Fruit fly (Drosophila melanogaster) whole organism, embryonic: ENCODE results near the gene CG7332.
A peak's percentile ranks its signal among the peaks of the same experiment; 100 is the strongest.

Experiments used
- ATbp ChIP-seq: fragments of 200-800 bp; sonication (Bioruptor generic); optimal IDR thresholded peaks from 2 replicates; lab custom pipeline; 2017; ENCODE audit warnings: missing biosample characterization, mild to moderate bottlenecking, missing genetic modification characterization, missing genetic modification reagents
- Blimp-1 ChIP-seq: fragments of 200-800 bp; sonication (Bioruptor generic); optimal IDR thresholded peaks from 3 replicates; lab custom pipeline; 2018; ENCODE audit warnings: missing biosample characterization, missing genetic modification characterization, mild to moderate bottlenecking, moderate library complexity, missing genetic modification reagents
- BtbVII ChIP-seq: fragments of 200-800 bp; sonication (Bioruptor generic); optimal IDR thresholded peaks from 3 replicates; lab custom pipeline; 2017; ENCODE audit warnings: missing biosample characterization, mild to moderate bottlenecking, missing genetic modification characterization
- CG10209 ChIP-seq: fragments of 200-800 bp; sonication (Bioruptor generic); optimal IDR thresholded peaks from 3 replicates; lab custom pipeline; 2017; ENCODE audit warnings: missing biosample characterization, mild to moderate bottlenecking, missing genetic modification characterization, missing genetic modification reagents
- CG11504 ChIP-seq: fragments of 200-800 bp; sonication (Bioruptor generic); optimal IDR thresholded peaks from 3 replicates; lab custom pipeline; 2019; ENCODE audit warnings: missing biosample characterization, mild to moderate bottlenecking, missing genetic modification characterization, moderate library complexity
- CG11695 ChIP-seq: fragments of 200-800 bp; sonication (Bioruptor generic); IDR thresholded peaks from 3 replicates; pipeline ENCODE4 v1.3.6; 2022; ENCODE audit warnings: missing biosample characterization, missing genetic modification characterization
- CG12236 ChIP-seq: fragments of 200-800 bp; sonication (Bioruptor generic); optimal IDR thresholded peaks from 2 replicates; lab custom pipeline; 2016; ENCODE audit warnings: missing biosample characterization, missing genetic modification characterization
- CG12942 ChIP-seq: fragments of 200-800 bp; sonication (Bioruptor generic); optimal IDR thresholded peaks from 3 replicates; lab custom pipeline; 2016; ENCODE audit warnings: missing biosample characterization, missing genetic modification characterization
- CG13775 ChIP-seq: fragments of 200-800 bp; sonication (Bioruptor generic); optimal IDR thresholded peaks from 3 replicates; lab custom pipeline; 2017; ENCODE audit warnings: missing biosample characterization, mild to moderate bottlenecking, missing genetic modification characterization
- CG1529 ChIP-seq: fragments of 200-800 bp; sonication (Bioruptor generic); optimal IDR thresholded peaks from 3 replicates; lab custom pipeline; 2018; ENCODE audit warnings: missing biosample characterization, missing genetic modification characterization
- CG15601 ChIP-seq: fragments of 200-800 bp; sonication (Bioruptor generic); optimal IDR thresholded peaks from 3 replicates; lab custom pipeline; 2019; ENCODE audit warnings: missing biosample characterization, mild to moderate bottlenecking, missing genetic modification characterization, moderate library complexity
- CG17361 ChIP-seq: fragments of 200-800 bp; sonication (Bioruptor generic); IDR thresholded peaks from 3 replicates; pipeline ENCODE4 v1.3.6; 2022; ENCODE audit warnings: missing biosample characterization, missing genetic modification characterization
- CG18262 ChIP-seq: fragments of 200-800 bp; optimal IDR thresholded peaks from 3 replicates; lab custom pipeline; 2019; ENCODE audit warnings: missing biosample characterization, mild to moderate bottlenecking, missing genetic modification characterization, moderate library complexity
- CG18476 ChIP-seq: fragments of 200-800 bp; sonication (Bioruptor generic); optimal IDR thresholded peaks from 2 replicates; lab custom pipeline; 2016; ENCODE audit warnings: missing biosample characterization, mild to moderate bottlenecking, missing genetic modification characterization
- CG2199 ChIP-seq: fragments of 200-800 bp; sonication (Bioruptor generic); IDR thresholded peaks from 3 replicates; pipeline ENCODE4 v1.3.6; 2022; ENCODE audit warnings: missing biosample characterization, missing genetic modification characterization
- CG2678 ChIP-seq: fragments of 200-800 bp; sonication (Bioruptor generic); optimal IDR thresholded peaks from 3 replicates; lab custom pipeline; 2019; ENCODE audit warnings: missing biosample characterization, mild to moderate bottlenecking, missing genetic modification characterization, moderate library complexity
- CG2712 ChIP-seq: fragments of 200-800 bp; optimal IDR thresholded peaks from 3 replicates; lab custom pipeline; 2019; ENCODE audit warnings: missing biosample characterization, mild to moderate bottlenecking, missing genetic modification characterization, moderate library complexity
- CG34422 ChIP-seq: fragments of 200-800 bp; sonication (Bioruptor generic); IDR thresholded peaks from 3 replicates; pipeline ENCODE4 v1.3.6; 2022; ENCODE audit warnings: missing biosample characterization, missing genetic modification characterization
- CG4328 ChIP-seq: fragments of 200-800 bp; sonication (Bioruptor generic); optimal IDR thresholded peaks from 3 replicates; lab custom pipeline; 2017; ENCODE audit warnings: missing biosample characterization, missing genetic modification reagents, missing genetic modification characterization
- CG4707 ChIP-seq: fragments of 200-800 bp; sonication (Bioruptor generic); optimal IDR thresholded peaks from 2 replicates; lab custom pipeline; 2018; ENCODE audit warnings: missing biosample characterization, mild to moderate bottlenecking, missing genetic modification characterization, moderate library complexity
- CG4854 ChIP-seq: fragments of 200-800 bp; sonication (Bioruptor generic); optimal IDR thresholded peaks from 2 replicates; lab custom pipeline; 2016; ENCODE audit warnings: missing biosample characterization, missing genetic modification characterization, inconsistent platforms
- CG6813 ChIP-seq: fragments of 200-800 bp; sonication (Bioruptor generic); optimal IDR thresholded peaks from 2 replicates; lab custom pipeline; 2017; ENCODE audit warnings: missing biosample characterization, missing genetic modification characterization, mild to moderate bottlenecking, moderate library complexity, missing genetic modification reagents
- CG8388 ChIP-seq: fragments of 200-800 bp; sonication (Bioruptor generic); optimal IDR thresholded peaks from 2 replicates; lab custom pipeline; 2019; ENCODE audit warnings: missing biosample characterization, mild to moderate bottlenecking, missing genetic modification characterization, moderate library complexity
- CG9817 ChIP-seq: fragments of 200-800 bp; sonication (Bioruptor generic); optimal IDR thresholded peaks from 2 replicates; lab custom pipeline; 2018; ENCODE audit warnings: missing biosample characterization, mild to moderate bottlenecking, missing genetic modification characterization, moderate library complexity
- CTCF ChIP-seq: fragments of 200-800 bp; sonication (Bioruptor generic); optimal IDR thresholded peaks from 2 replicates; lab custom pipeline; 2017; ENCODE audit warnings: missing biosample characterization, mild to moderate bottlenecking, missing genetic modification characterization, moderate library complexity
- Ets65A ChIP-seq: fragments of 200-800 bp; sonication (Bioruptor generic); peaks from one replicate; lab custom pipeline; 2016; ENCODE audit warnings: missing biosample characterization, missing genetic modification characterization
- HmgD ChIP-seq: fragments of 200-800 bp; sonication (Bioruptor generic); optimal IDR thresholded peaks from 3 replicates; lab custom pipeline; 2016; ENCODE audit warnings: missing biosample characterization, missing genetic modification characterization
- Lhr ChIP-seq: fragments of 200-800 bp; sonication (Bioruptor generic); optimal IDR thresholded peaks from 3 replicates; lab custom pipeline; 2017; ENCODE audit warnings: mild to moderate bottlenecking, missing biosample characterization, missing genetic modification reagents, missing genetic modification characterization
- Med ChIP-seq: fragments of 200-800 bp; sonication (Bioruptor generic); peaks from one replicate; lab custom pipeline; 2016; ENCODE audit warnings: missing biosample characterization, missing genetic modification characterization, mild to moderate bottlenecking, inconsistent platforms, moderate library complexity
- PHDP ChIP-seq: fragments of 200-800 bp; sonication (Bioruptor generic); optimal IDR thresholded peaks from 3 replicates; lab custom pipeline; 2018; ENCODE audit warnings: missing biosample characterization, mild to moderate bottlenecking, missing genetic modification characterization, moderate library complexity
- bsh ChIP-seq, 2 experiments: fragments of 200-800 bp; sonication (Bioruptor generic); optimal IDR thresholded peaks; 2 replicates each; lab custom pipeline; 2017 to 2018; ENCODE audit warnings: mild to moderate bottlenecking in 2 of 2, missing biosample characterization in 2 of 2, missing genetic modification characterization in 2 of 2, moderate library complexity in 1 of 2
- cas ChIP-seq: fragments of 200-800 bp; sonication (Bioruptor generic); IDR thresholded peaks from 2 replicates; pipeline ENCODE4 v1.3.6; 2022; ENCODE audit warnings: missing biosample characterization, missing genetic modification characterization
- ci ChIP-seq: fragments of 200-800 bp; sonication (Bioruptor generic); IDR thresholded peaks from 3 replicates; pipeline ENCODE4 v1.3.6; 2022; ENCODE audit warnings: missing biosample characterization, missing genetic modification characterization
- dimm ChIP-seq: fragments of 200-800 bp; sonication (Bioruptor generic); IDR thresholded peaks from 2 replicates; pipeline ENCODE4 v1.3.6; 2022; ENCODE audit warnings: missing biosample characterization, missing genetic modification characterization
- dm ChIP-seq: fragments of 200-800 bp; sonication (Bioruptor generic); optimal IDR thresholded peaks from 3 replicates; lab custom pipeline; 2016; ENCODE audit warnings: missing biosample characterization, missing genetic modification characterization
- gem ChIP-seq: fragments of 200-800 bp; sonication (Bioruptor generic); optimal IDR thresholded peaks from 2 replicates; lab custom pipeline; 2019; ENCODE audit warnings: missing biosample characterization, mild to moderate bottlenecking, missing genetic modification characterization, moderate library complexity
- gfzf ChIP-seq: fragments of 200-800 bp; sonication (Bioruptor generic); optimal IDR thresholded peaks from 2 replicates; lab custom pipeline; 2016; ENCODE audit warnings: missing biosample characterization, mild to moderate bottlenecking, missing genetic modification characterization, moderate library complexity
- hth ChIP-seq: fragments of >200 bp; optimal IDR thresholded peaks from 2 replicates; lab custom pipeline; 2017; ENCODE audit warnings: inconsistent platforms
- kni ChIP-seq: fragments of 200-800 bp; sonication (Bioruptor generic); optimal IDR thresholded peaks from 3 replicates; lab custom pipeline; 2017; ENCODE audit warnings: mild to moderate bottlenecking, missing biosample characterization, missing genetic modification reagents, missing genetic modification characterization
- lab ChIP-seq: fragments of 200-800 bp; sonication (Bioruptor generic); optimal IDR thresholded peaks from 3 replicates; lab custom pipeline; 2017; ENCODE audit warnings: missing biosample characterization, missing genetic modification characterization, mild to moderate bottlenecking, moderate library complexity, missing genetic modification reagents
- nom ChIP-seq: fragments of 200-800 bp; sonication (Bioruptor generic); optimal IDR thresholded peaks from 2 replicates; lab custom pipeline; 2017; ENCODE audit warnings: missing biosample characterization, missing genetic modification characterization, mild to moderate bottlenecking, moderate library complexity, missing genetic modification reagents
- phol ChIP-seq: fragments of 200-800 bp; sonication (Bioruptor generic); optimal IDR thresholded peaks from 3 replicates; lab custom pipeline; 2018; ENCODE audit warnings: missing biosample characterization, mild to moderate bottlenecking, missing genetic modification characterization, moderate library complexity
- rib ChIP-seq: fragments of 200-800 bp; sonication (Bioruptor generic); IDR thresholded peaks from 2 replicates; pipeline ENCODE4 v1.3.6; 2022; ENCODE audit warnings: missing biosample characterization, missing genetic modification characterization
- sens ChIP-seq: fragments of 200-800 bp; sonication (Bioruptor generic); peaks from one replicate; lab custom pipeline; 2016; ENCODE audit warnings: missing biosample characterization, missing genetic modification characterization
- seq ChIP-seq: fragments of 200-800 bp; sonication (Bioruptor generic); IDR thresholded peaks from 2 replicates; pipeline ENCODE4 v1.3.6; 2022; ENCODE audit warnings: missing biosample characterization, missing genetic modification characterization
- stc ChIP-seq: fragments of 200-800 bp; sonication (Bioruptor generic); IDR thresholded peaks from 2 replicates; pipeline ENCODE4 v1.3.6; 2022; ENCODE audit warnings: missing biosample characterization, missing genetic modification characterization
- zfh2 ChIP-seq: fragments of 200-800 bp; sonication (Bioruptor generic); optimal IDR thresholded peaks from 2 replicates; lab custom pipeline; 2016; ENCODE audit warnings: missing biosample characterization, missing genetic modification characterization

CG7332 gene

dm6 chrX:18838470-18838869, 45.8 kb upstream of the CG7332 start:
- no peak for TF ChIP-seq CG4328 (GFP tag; lab: Kevin White, UChicago)
- TF ChIP-seq CTCF (GFP tag; lab: Kevin White, UChicago) = peak; percentile 87
- 0 out of 3 replicates have a peak, but pooled peaks have one; percentile 35 for TF ChIP-seq CG2199
- TF ChIP-seq Med (GFP tag; lab: Kevin White, UChicago) = peak; percentile 57
- TF ChIP-seq cas (GFP tag; lab: Robert Waterston, UW) = no peak

dm6 chrX:18838929-18839576, 45.3 kb upstream of the CG7332 start:
- TF ChIP-seq Lhr (GFP tag; lab: Kevin White, UChicago) = no peak
- TF ChIP-seq rib (GFP tag; lab: Robert Waterston, UW) = no peak
- TF ChIP-seq phol (tag; lab: Kevin White, UChicago) = peak; percentile 26
- TF ChIP-seq gem = peak; percentile 9
- peak; percentile 47 for TF ChIP-seq Med (GFP tag; lab: Kevin White, UChicago)
- peak; percentile 4 for TF ChIP-seq CG2712 (tag; lab: Kevin White, UChicago)
- peak; percentile 2 for TF ChIP-seq CG1529 (GFP tag; lab: Kevin White, UChicago)
- TF ChIP-seq gfzf (GFP tag; lab: Kevin White, UChicago) = no peak
- TF ChIP-seq bsh (GFP tag; optimal IDR thresholded peaks at IDR 0.05; lab: Kevin White, UChicago) = peak in 1 of 2 experiments; percentile 26
- TF ChIP-seq PHDP (tag; lab: Kevin White, UChicago) = peak; percentile 17
- TF ChIP-seq HmgD (GFP tag; lab: Kevin White, UChicago) = no peak
- no peak for TF ChIP-seq CG12236
- TF ChIP-seq CG6813 (GFP tag; lab: Kevin White, UChicago) = peak; percentile 26
- TF ChIP-seq CG15601 = peak; percentile 50
- TF ChIP-seq CG17361 (GFP tag; lab: Robert Waterston, UW) = peak; percentile 35; the same call in 1 of the 3 replicates
- peak; percentile 45 for TF ChIP-seq ATbp (GFP tag; lab: Kevin White, UChicago)
- peak; percentile 13 for TF ChIP-seq CG18262 (tag; lab: Kevin White, UChicago)
- TF ChIP-seq ci (GFP tag; lab: Robert Waterston, UW) = 0 out of 3 replicates have a peak, but pooled peaks have one; percentile 15
- TF ChIP-seq CG4707 (GFP tag; lab: Kevin White, UChicago) = peak; percentile 17
- TF ChIP-seq sens (GFP tag; lab: Kevin White, UChicago) = peak; percentile 61
- TF ChIP-seq CG2678 (tag; lab: Kevin White, UChicago) = peak; percentile 12
- TF ChIP-seq CG9817 (tag; lab: Kevin White, UChicago) = no peak
- no peak for TF ChIP-seq CG10209 (GFP tag; lab: Kevin White, UChicago)
- no peak for TF ChIP-seq dimm
- TF ChIP-seq BtbVII (GFP tag; lab: Kevin White, UChicago) = peak; percentile 8
- TF ChIP-seq CG11504 = peak; percentile 25
- peak; percentile 43 for TF ChIP-seq lab (GFP tag; lab: Kevin White, UChicago)
- peak; percentile 11 for TF ChIP-seq Ets65A (GFP tag; lab: Kevin White, UChicago)
- peak; percentile 32 for TF ChIP-seq nom
- peak; percentile 2 for TF ChIP-seq Blimp-1
- TF ChIP-seq CG8388 = no peak
- TF ChIP-seq, all 482 proteins: peak for 22

dm6 chrX:18843229-18844033, 40.9 kb upstream of the CG7332 start, which contains the start of gene htk:
Gene htk (plus strand): TSS chrX:18843663.
- TF ChIP-seq CG34422 (GFP tag; lab: Robert Waterston, UW) (peak; percentile 96), stc (no peak; the same call in 1 of the 2 replicates), CG11695 (GFP tag; lab: Robert Waterston, UW) (peak; percentile 56; the same call in 1 of the 3 replicates), CG13775 (GFP tag; lab: Kevin White, UChicago) (peak; percentile 40), kni (no peak), CG18476 (no peak), CG4854 (peak; percentile 18), CG12942 (GFP tag; lab: Kevin White, UChicago) (peak; percentile 53), seq (GFP tag; lab: Robert Waterston, UW) (peak; percentile 48; the same call in 1 of the 2 replicates), dm (peak; percentile 52), PHDP (tag; lab: Kevin White, UChicago) (peak; percentile 44), hth (lab: Kevin White, UChicago) (no peak), zfh2 (GFP tag; lab: Kevin White, UChicago) (peak; percentile 48)
